5 worm cellular contexts compared by ENCODE assay signal in genomic region chrIV:1866863-1867262, ce11.
TF ChIP-seq lines count a peak whose summit lies in the region.

No protein-coding gene starts in this region.

TF ChIP-seq in whole organism, L1 larva, 84 proteins besides CTCF, POLR2A, EP300 and RAD21:
- TF ChIP-seq pag-3 (tag; optimal IDR thresholded peaks at IDR 0.05; lab: Kevin White, UChicago; ENCODE audit: borderline replicate concordance, insufficient read depth): no peak
- no peak for TF ChIP-seq Y116A8C.19 (tag; optimal IDR thresholded peaks at IDR 0.05; lab: Kevin White, UChicago; ENCODE audit: borderline replicate concordance)
- peak; percentile 36 for TF ChIP-seq lin-14 (GFP tag; optimal IDR thresholded peaks at IDR 0.05; lab: Kevin White, UChicago)
- TF ChIP-seq grh-1 (GFP tag; IDR thresholded peaks at IDR 0.05; lab: Robert Waterston, UW): no peak
- TF ChIP-seq blmp-1 (tag; optimal IDR thresholded peaks at IDR 0.05; lab: Kevin White, UChicago): peak; percentile 98
- TF ChIP-seq fkh-4 (tag; optimal IDR thresholded peaks at IDR 0.05; lab: Kevin White, UChicago; ENCODE audit: borderline replicate concordance): no peak
- TF ChIP-seq nhr-85 (tag; lab: Kevin White, UChicago): peak; percentile 63
- peak; percentile 19 for TF ChIP-seq nhr-71 (tag; optimal IDR thresholded peaks at IDR 0.05; lab: Kevin White, UChicago)
- peak; percentile 18 for TF ChIP-seq tbx-2 (tag; optimal IDR thresholded peaks at IDR 0.05; lab: Kevin White, UChicago)
- peak in 2 of 6 experiments; percentile 68 to 74 for TF ChIP-seq elt-3 (tag; optimal IDR thresholded peaks at IDR 0.05; lab: Kevin White, UChicago)

TF ChIP-seq in whole organism, L2 larva, 48 proteins besides CTCF, POLR2A, EP300 and RAD21:
- TF ChIP-seq Y55F3AM.14 (GFP tag; optimal IDR thresholded peaks at IDR 0.05; lab: Kevin White, UChicago) (peak; percentile 22), sma-9 (GFP tag; optimal IDR thresholded peaks at IDR 0.05; lab: Kevin White, UChicago) (peak; percentile 67), sma-9 (tag; optimal IDR thresholded peaks at IDR 0.05; lab: Kevin White, UChicago) (no peak), fos-1 (tag; optimal IDR thresholded peaks at IDR 0.05; lab: Kevin White, UChicago) (peak; percentile 8), sma-3 (GFP tag; optimal IDR thresholded peaks at IDR 0.05; lab: Kevin White, UChicago) (peak; percentile 40), nhr-21 (tag; optimal IDR thresholded peaks at IDR 0.05; lab: Kevin White, UChicago) (peak; percentile 36), blmp-1 (tag; optimal IDR thresholded peaks at IDR 0.05; lab: Kevin White, UChicago; ENCODE audit: insufficient read depth) (peak; percentile 100), skn-1 (tag; optimal IDR thresholded peaks at IDR 0.05; lab: Kevin White, UChicago) (no peak), crh-2 (tag; optimal IDR thresholded peaks at IDR 0.05; lab: Kevin White, UChicago) (no peak), dmd-4 (tag; optimal IDR thresholded peaks at IDR 0.05; lab: Kevin White, UChicago) (no peak), nhr-25 (tag; optimal IDR thresholded peaks at IDR 0.05; lab: Kevin White, UChicago) (peak; percentile 69)

TF ChIP-seq in whole organism, L3 larva, 47 proteins besides CTCF, POLR2A, EP300 and RAD21:
- TF ChIP-seq mml-1 (tag; optimal IDR thresholded peaks at IDR 0.05; lab: Kevin White, UChicago) (peak; percentile 12), pha-4 (tag; optimal IDR thresholded peaks at IDR 0.05; lab: Kevin White, UChicago) (no peak), elt-2 (tag; optimal IDR thresholded peaks at IDR 0.05; lab: Kevin White, UChicago) (peak; percentile 31), lsy-12 (tag; optimal IDR thresholded peaks at IDR 0.05; lab: Kevin White, UChicago) (peak; percentile 34), nhr-11 (tag; optimal IDR thresholded peaks at IDR 0.05; lab: Kevin White, UChicago) (no peak), ZK546.5 (tag; optimal IDR thresholded peaks at IDR 0.05; lab: Kevin White, UChicago) (no peak), pqm-1 (tag; optimal IDR thresholded peaks at IDR 0.05; lab: Kevin White, UChicago) (peak; percentile 3), jun-1 (tag; optimal IDR thresholded peaks at IDR 0.05; lab: Kevin White, UChicago) (no peak), elt-3 (tag; optimal IDR thresholded peaks at IDR 0.05; lab: Kevin White, UChicago) (no peak), nhr-76 (tag; optimal IDR thresholded peaks at IDR 0.05; lab: Kevin White, UChicago) (no peak)

TF ChIP-seq in whole organism, L4 larva, 104 proteins besides CTCF, POLR2A, EP300 and RAD21:
- TF ChIP-seq dve-1 (tag; optimal IDR thresholded peaks at IDR 0.05; lab: Kevin White, UChicago; ENCODE audit: insufficient read depth): peak; percentile 26
- TF ChIP-seq dmd-8 (GFP tag; IDR thresholded peaks at IDR 0.05; lab: Robert Waterston, UW): no peak
- peak; percentile 4 for TF ChIP-seq hlh-30 (tag; optimal IDR thresholded peaks at IDR 0.05; lab: Kevin White, UChicago; ENCODE audit: insufficient read depth)
- no peak; the same call in none of the 2 replicates for TF ChIP-seq dmd-6 (GFP tag; IDR thresholded peaks at IDR 0.05; lab: Robert Waterston, UW)
- TF ChIP-seq tra-1 (GFP tag; IDR thresholded peaks at IDR 0.05; lab: Robert Waterston, UW): peak; percentile 72
- TF ChIP-seq ceh-28 (tag; optimal IDR thresholded peaks at IDR 0.05; lab: Kevin White, UChicago): no peak
- TF ChIP-seq lin-15B (tag; optimal IDR thresholded peaks at IDR 0.05; lab: Kevin White, UChicago): no peak
- TF ChIP-seq php-3 (GFP tag; IDR thresholded peaks at IDR 0.05; lab: Robert Waterston, UW): 0 out of 2 replicates have a peak, but pooled peaks have one; percentile 43
- no peak for TF ChIP-seq nhr-102 (tag; optimal IDR thresholded peaks at IDR 0.05; lab: Kevin White, UChicago)
- TF ChIP-seq nhr-42 (GFP tag; IDR thresholded peaks at IDR 0.05; lab: Robert Waterston, UW): no peak
- TF ChIP-seq madf-5 (GFP tag; IDR thresholded peaks at IDR 0.05; lab: Robert Waterston, UW): no peak
- no peak for TF ChIP-seq egl-43 (GFP tag; IDR thresholded peaks at IDR 0.05; lab: Robert Waterston, UW)
- no peak for TF ChIP-seq mxl-2 (GFP tag; conservative IDR thresholded peaks at IDR 0.05; lab: Robert Waterston, UW)
- peak; percentile 25 for TF ChIP-seq nhr-28 (tag; optimal IDR thresholded peaks at IDR 0.05; lab: Kevin White, UChicago)
- TF ChIP-seq spr-1 (tag; optimal IDR thresholded peaks at IDR 0.05; lab: Kevin White, UChicago): no peak
- TF ChIP-seq aha-1 (tag; lab: Kevin White, UChicago): no peak
- TF ChIP-seq hlh-11 (tag; optimal IDR thresholded peaks at IDR 0.05; lab: Kevin White, UChicago): peak; percentile 43
- no peak for TF ChIP-seq pha-4 (GFP tag; IDR thresholded peaks at IDR 0.05; lab: Robert Waterston, UW)
- TF ChIP-seq pha-4 (tag; optimal IDR thresholded peaks at IDR 0.05; lab: Kevin White, UChicago): no peak
TF ChIP-seq in whole organism, L4 larva: peak in this region for 6.

TF ChIP-seq in whole organism, young adult, 124 proteins besides CTCF, POLR2A, EP300 and RAD21:
- no peak for TF ChIP-seq zfh-2 (GFP tag; conservative IDR thresholded peaks at IDR 0.05; lab: Robert Waterston, UW)
- TF ChIP-seq nhr-80 (tag; optimal IDR thresholded peaks at IDR 0.05; lab: Kevin White, UChicago): peak; percentile 4
